Fruit fly (Drosophila melanogaster) whole organism, embryonic: ENCODE data around the gene CG31075.

Experiments
- Atf-2 ChIP-seq: fragments of 200-800 bp; sonication (Bioruptor generic); optimal IDR thresholded peaks from 2 replicates; lab custom pipeline; 2016; ENCODE audit warnings: missing biosample characterization, missing genetic modification characterization
- Atf6 ChIP-seq: fragments of 200-800 bp; sonication (Bioruptor generic); IDR thresholded peaks from 2 replicates; pipeline ENCODE4 v1.3.6; 2022; ENCODE audit warnings: missing biosample characterization, missing genetic modification characterization
- Bgb ChIP-seq: fragments of 200-800 bp; sonication (Bioruptor generic); IDR thresholded peaks from 2 replicates; pipeline ENCODE4 v1.3.6; 2022; ENCODE audit warnings: missing biosample characterization, missing genetic modification characterization; ENCODE audit not compliant: partially characterized antibody
- Blimp-1 ChIP-seq: fragments of 200-800 bp; sonication (Bioruptor generic); optimal IDR thresholded peaks from 3 replicates; lab custom pipeline; 2018; ENCODE audit warnings: missing biosample characterization, missing genetic modification characterization, mild to moderate bottlenecking, moderate library complexity, missing genetic modification reagents
- CG11398 ChIP-seq: fragments of 200-800 bp; sonication (Bioruptor generic); optimal IDR thresholded peaks from 2 replicates; lab custom pipeline; 2016; ENCODE audit warnings: missing biosample characterization, missing genetic modification characterization
- CG11456 ChIP-seq: fragments of 200-800 bp; sonication (Bioruptor generic); IDR thresholded peaks from 3 replicates; pipeline ENCODE4 v1.3.6; 2022; ENCODE audit warnings: missing biosample characterization, missing genetic modification characterization
- CG14667 ChIP-seq: fragments of 200-800 bp; sonication (Bioruptor generic); IDR thresholded peaks from 2 replicates; pipeline ENCODE4 v1.3.6; 2022; ENCODE audit warnings: missing biosample characterization, missing genetic modification characterization
- CG17612 ChIP-seq: fragments of 200-800 bp; sonication (Bioruptor generic); IDR thresholded peaks from 2 replicates; pipeline ENCODE4 v1.3.6; 2022; ENCODE audit warnings: missing biosample characterization, missing genetic modification characterization
- CG2120 ChIP-seq: fragments of 200-800 bp; sonication (Bioruptor generic); optimal IDR thresholded peaks from 3 replicates; lab custom pipeline; 2016; ENCODE audit warnings: missing biosample characterization, missing genetic modification characterization
- CG30020 ChIP-seq: fragments of 200-800 bp; optimal IDR thresholded peaks from 2 replicates; lab custom pipeline; 2019; ENCODE audit warnings: missing biosample characterization, mild to moderate bottlenecking, missing genetic modification characterization, moderate library complexity
- CG3065 ChIP-seq: fragments of 200-800 bp; sonication (Bioruptor generic); optimal IDR thresholded peaks from 2 replicates; lab custom pipeline; 2016; ENCODE audit warnings: missing biosample characterization, missing genetic modification characterization
- CG34376 ChIP-seq: fragments of 200-800 bp; sonication (Bioruptor generic); optimal IDR thresholded peaks from 2 replicates; lab custom pipeline; 2018; ENCODE audit warnings: missing biosample characterization, mild to moderate bottlenecking, missing genetic modification characterization
- CG4617 ChIP-seq: fragments of 200-800 bp; sonication (Bioruptor generic); optimal IDR thresholded peaks from 3 replicates; lab custom pipeline; 2016; ENCODE audit warnings: missing biosample characterization, missing genetic modification characterization, borderline replicate concordance
- CG7357 ChIP-seq: fragments of 200-800 bp; sonication (Bioruptor generic); IDR thresholded peaks from 3 replicates; pipeline ENCODE4 v1.3.6; 2022; ENCODE audit warnings: missing biosample characterization, missing genetic modification characterization
- CG7963 ChIP-seq: fragments of 200-800 bp; sonication (Bioruptor generic); IDR thresholded peaks from 3 replicates; pipeline ENCODE4 v1.3.6; 2022; ENCODE audit warnings: missing biosample characterization, missing genetic modification characterization; ENCODE audit not compliant: partially characterized antibody
- CG8290 ChIP-seq, 3 experiments: fragments of 200-800 bp; sonication (Bioruptor generic); optimal IDR thresholded peaks; 2 replicates each; lab custom pipeline; 2016 to 2019; ENCODE audit warnings: missing biosample characterization in 3 of 3, missing genetic modification characterization in 3 of 3, mild to moderate bottlenecking in 2 of 3, moderate library complexity in 1 of 3
- CG9609 ChIP-seq: fragments of 200-800 bp; sonication (Bioruptor generic); optimal IDR thresholded peaks from 3 replicates; lab custom pipeline; 2016; ENCODE audit warnings: missing biosample characterization, missing genetic modification characterization
- D19B ChIP-seq: fragments of 200-800 bp; sonication (Bioruptor generic); optimal IDR thresholded peaks from 2 replicates; lab custom pipeline; 2017; ENCODE audit warnings: missing biosample characterization, mild to moderate bottlenecking, missing genetic modification characterization
- Deaf1 ChIP-seq: fragments of 200-800 bp; optimal IDR thresholded peaks from 3 replicates; lab custom pipeline; 2019; ENCODE audit warnings: missing biosample characterization, mild to moderate bottlenecking, missing genetic modification characterization, moderate library complexity
- Doc3 ChIP-seq: fragments of 200-800 bp; sonication (Bioruptor generic); IDR thresholded peaks from 3 replicates; pipeline ENCODE4 v1.3.6; 2022; ENCODE audit warnings: missing biosample characterization, missing genetic modification characterization; ENCODE audit not compliant: partially characterized antibody
- Dp ChIP-seq: fragments of 200-800 bp; sonication (Bioruptor generic); optimal IDR thresholded peaks from 2 replicates; lab custom pipeline; 2018; ENCODE audit warnings: missing biosample characterization, mild to moderate bottlenecking, missing genetic modification characterization, moderate library complexity
- HHEX ChIP-seq: fragments of 200-800 bp; sonication (Bioruptor generic); optimal IDR thresholded peaks from 3 replicates; lab custom pipeline; 2017; ENCODE audit warnings: missing biosample characterization, mild to moderate bottlenecking, missing genetic modification characterization, missing genetic modification reagents
- HLH3B ChIP-seq: fragments of 200-800 bp; sonication (Bioruptor generic); IDR thresholded peaks from 2 replicates; pipeline ENCODE4 v1.3.6; 2022; ENCODE audit warnings: missing biosample characterization, missing genetic modification characterization
- Hmx ChIP-seq: fragments of 200-800 bp; sonication (Bioruptor generic); optimal IDR thresholded peaks from 2 replicates; lab custom pipeline; 2016; ENCODE audit warnings: missing biosample characterization, missing genetic modification characterization
- Hr78 ChIP-seq, 2 experiments: fragments of 200-800 bp in 1 of 2; fragments of >200 bp in 1 of 2; sonication (Bioruptor generic) in 1 of 2; optimal IDR thresholded peaks; 2 replicates each; lab custom pipeline; 2017 to 2019; ENCODE audit warnings: missing biosample characterization in 2 of 2, missing genetic modification characterization in 2 of 2, mild to moderate bottlenecking in 1 of 2, moderate library complexity in 1 of 2
- MBD-R2 ChIP-seq: fragments of 200-800 bp; sonication (Bioruptor generic); IDR thresholded peaks from 2 replicates; pipeline ENCODE4 v1.3.6; 2022; ENCODE audit warnings: missing biosample characterization, missing genetic modification characterization
- Max ChIP-seq: fragments of 200-800 bp; sonication (Bioruptor generic); optimal IDR thresholded peaks from 2 replicates; lab custom pipeline; 2016; ENCODE audit warnings: missing biosample characterization, mild to moderate bottlenecking, missing genetic modification characterization
- Nf-YC ChIP-seq: fragments of 200-800 bp; optimal IDR thresholded peaks from 3 replicates; lab custom pipeline; 2019; ENCODE audit warnings: missing biosample characterization, mild to moderate bottlenecking, missing genetic modification characterization, moderate library complexity
- Oaz ChIP-seq: fragments of 200-800 bp; sonication (Bioruptor generic); IDR thresholded peaks from 2 replicates; pipeline ENCODE4 v1.3.6; 2022; ENCODE audit warnings: missing biosample characterization, missing genetic modification characterization
- Oli ChIP-seq: fragments of 200-800 bp; sonication (Bioruptor generic); optimal IDR thresholded peaks from 2 replicates; lab custom pipeline; 2018; ENCODE audit warnings: missing biosample characterization, mild to moderate bottlenecking, missing genetic modification characterization, moderate library complexity
- ash1 ChIP-seq: fragments of 200-800 bp; sonication (Bioruptor generic); optimal IDR thresholded peaks from 2 replicates; lab custom pipeline; 2018; ENCODE audit warnings: missing biosample characterization, mild to moderate bottlenecking, missing genetic modification characterization
- bbx ChIP-seq: fragments of 200-800 bp; sonication (Bioruptor generic); IDR thresholded peaks from 2 replicates; pipeline ENCODE4 v1.3.6; 2022; ENCODE audit warnings: missing biosample characterization, missing genetic modification characterization; ENCODE audit not compliant: partially characterized antibody
- br ChIP-seq: fragments of >200 bp; optimal IDR thresholded peaks from 2 replicates; lab custom pipeline; 2017
- fd102C ChIP-seq: fragments of 200-800 bp; sonication (Bioruptor generic); optimal IDR thresholded peaks from 2 replicates; lab custom pipeline; 2018; ENCODE audit warnings: missing biosample characterization, mild to moderate bottlenecking, missing genetic modification characterization, moderate library complexity
- fd3F ChIP-seq: fragments of 200-800 bp; sonication (Bioruptor generic); optimal IDR thresholded peaks from 2 replicates; lab custom pipeline; 2018; ENCODE audit warnings: missing biosample characterization, mild to moderate bottlenecking, missing genetic modification characterization, moderate library complexity
- hth ChIP-seq: fragments of >200 bp; optimal IDR thresholded peaks from 2 replicates; lab custom pipeline; 2017; ENCODE audit warnings: inconsistent platforms
- lola ChIP-seq, 3 experiments: fragments of >200 bp in 2 of 3; fragments of 200-800 bp in 1 of 3; sonication (Bioruptor generic) in 1 of 3; optimal IDR thresholded peaks; 2 replicates each; lab custom pipeline; 2017 to 2019; ENCODE audit warnings: missing biosample characterization in 3 of 3, missing genetic modification characterization in 3 of 3, mild to moderate bottlenecking in 1 of 3, moderate library complexity in 1 of 3
- mld ChIP-seq: fragments of 200-800 bp; sonication (Bioruptor generic); IDR thresholded peaks from 3 replicates; pipeline ENCODE4 v1.3.6; 2022; ENCODE audit warnings: missing biosample characterization, missing genetic modification characterization; ENCODE audit not compliant: partially characterized antibody
- prd ChIP-seq, 3 experiments: fragments of >200 bp in 2 of 3; fragments of 200-800 bp in 1 of 3; sonication (Bioruptor generic) in 1 of 3; optimal IDR thresholded peaks in 2 of 3; IDR thresholded peaks in 1 of 3; 2 replicates in 2 of 3; 3 replicates in 1 of 3; pipeline versions ENCODE4 v1.3.6 to Lab custom; 2017 to 2022; ENCODE audit warnings: missing biosample characterization in 1 of 3, missing genetic modification characterization in 1 of 3
- pum ChIP-seq: fragments of 200-800 bp; sonication (Bioruptor generic); optimal IDR thresholded peaks from 2 replicates; lab custom pipeline; 2016; ENCODE audit warnings: missing biosample characterization, missing genetic modification characterization
- sens ChIP-seq: fragments of 200-800 bp; sonication (Bioruptor generic); peaks from one replicate; lab custom pipeline; 2016; ENCODE audit warnings: missing biosample characterization, missing genetic modification characterization
- sqz ChIP-seq: fragments of 200-800 bp; sonication (Bioruptor generic); optimal IDR thresholded peaks from 3 replicates; lab custom pipeline; 2018; ENCODE audit warnings: missing biosample characterization, mild to moderate bottlenecking, missing genetic modification characterization
- tll ChIP-seq, 2 experiments: fragments of 200-800 bp in 1 of 2; fragments of >200 bp in 1 of 2; sonication (Bioruptor generic) in 1 of 2; optimal IDR thresholded peaks; 2 replicates each; lab custom pipeline; 2017 to 2019; ENCODE audit warnings: missing biosample characterization in 2 of 2, missing genetic modification characterization in 2 of 2, mild to moderate bottlenecking in 1 of 2, moderate library complexity in 1 of 2
- tna ChIP-seq: fragments of 200-800 bp; sonication (Bioruptor generic); IDR thresholded peaks from 2 replicates; pipeline ENCODE4 v1.3.6; 2022; ENCODE audit warnings: missing biosample characterization, missing genetic modification characterization; ENCODE audit not compliant: partially characterized antibody
- ttk ChIP-seq: fragments of 200-800 bp; sonication (Bioruptor generic); IDR thresholded peaks from 2 replicates; pipeline ENCODE4 v2.1.2; 2022; ENCODE audit warnings: missing biosample characterization, missing genetic modification characterization
- zf30C ChIP-seq: fragments of 200-800 bp; sonication (Bioruptor generic); optimal IDR thresholded peaks from 3 replicates; lab custom pipeline; 2018; ENCODE audit warnings: missing biosample characterization, mild to moderate bottlenecking, missing genetic modification characterization

The CG31075 gene

DNA sequence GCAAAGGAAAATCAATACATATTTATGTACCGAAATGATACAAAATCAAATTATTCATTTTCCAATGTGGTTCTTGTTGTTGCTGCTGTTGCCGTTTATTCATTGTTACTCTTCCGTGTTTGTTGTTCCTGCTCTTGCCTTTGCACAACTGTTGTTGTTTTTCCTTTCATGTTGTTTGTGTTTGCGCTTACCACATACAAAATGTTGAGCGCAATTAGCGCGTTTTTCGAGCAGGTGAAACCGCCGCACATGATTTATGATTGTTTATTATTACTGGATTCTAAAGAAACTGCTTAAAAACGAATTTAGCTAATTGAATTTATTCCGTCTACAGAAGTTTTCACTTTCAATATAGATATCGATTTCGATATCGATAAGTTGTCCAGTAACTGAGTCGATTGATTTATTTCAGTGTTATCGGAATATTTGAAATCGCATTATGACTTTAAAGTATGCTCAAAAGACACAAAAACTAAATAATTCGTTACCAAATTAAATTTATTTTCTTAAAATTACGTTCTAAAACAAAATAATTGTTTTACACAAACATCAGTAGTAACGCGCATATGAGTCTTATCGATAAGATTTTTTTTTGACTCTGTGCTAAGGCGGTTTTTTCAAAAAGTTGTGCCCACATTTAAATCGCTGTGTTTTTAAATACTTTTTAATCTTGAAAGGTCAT is 23.7 kb downstream of the CG31075 start, which contains the start of gene Tsp97E (continued):
- TF ChIP-seq CG8290 (GFP tag; optimal IDR thresholded peaks at IDR 0.05; lab: Kevin White, UChicago) (no peak), CG8290 (tag; optimal IDR thresholded peaks at IDR 0.05; lab: Kevin White, UChicago) (peak in 1 of 2 experiments; percentile 5), fd102C (GFP tag; lab: Kevin White, UChicago) (no peak), CG7357 (GFP tag; lab: Robert Waterston, UW) (no peak), Bgb (GFP tag; lab: Robert Waterston, UW) (peak; percentile 78), Blimp-1 (GFP tag; lab: Kevin White, UChicago) (peak; percentile 100), Hr78 (GFP tag; optimal IDR thresholded peaks at IDR 0.05; lab: Kevin White, UChicago) (no peak), tll (GFP tag; optimal IDR thresholded peaks at IDR 0.05; lab: Kevin White, UChicago) (peak in 1 of 2 experiments; percentile 6), lola (GFP tag; optimal IDR thresholded peaks at IDR 0.05; lab: Kevin White, UChicago) (peak in 1 of 3 experiments; percentile 2), Dp (GFP tag; lab: Kevin White, UChicago) (peak; percentile 95), HHEX (GFP tag; lab: Kevin White, UChicago) (no peak), mld (peak; percentile 67; the same call in 2 of the 3 replicates), CG7963 (GFP tag; lab: Robert Waterston, UW) (peak; percentile 80; the same call in 2 of the 3 replicates), bbx (GFP tag; lab: Robert Waterston, UW) (peak; percentile 75; the same call in 1 of the 2 replicates), Nf-YC (tag; lab: Kevin White, UChicago) (peak; percentile 38), Max (GFP tag; lab: Kevin White, UChicago) (peak; percentile 12), zf30C (no peak), tna (GFP tag; lab: Robert Waterston, UW) (peak; percentile 75), CG34376 (GFP tag; lab: Kevin White, UChicago) (peak; percentile 28), CG3065 (no peak), CG4617 (GFP tag; lab: Kevin White, UChicago) (peak; percentile 62), CG30020 (tag; lab: Kevin White, UChicago) (peak; percentile 22), sens (GFP tag; lab: Kevin White, UChicago) (peak; percentile 67)
- TF ChIP-seq, all 482 proteins: peak for 95

- TF ChIP-seq Doc3 (GFP tag; lab: Robert Waterston, UW) (no peak), Hmx (GFP tag; lab: Kevin White, UChicago) (no peak), HLH3B (GFP tag; lab: Robert Waterston, UW) (peak; percentile 63), Bgb (GFP tag; lab: Robert Waterston, UW) (no peak), Atf6 (peak; percentile 53), Blimp-1 (GFP tag; lab: Kevin White, UChicago) (peak; percentile 75), D19B (GFP tag; lab: Kevin White, UChicago) (peak; percentile 39), CG9609 (GFP tag; lab: Kevin White, UChicago) (peak; percentile 11), CG4617 (GFP tag; lab: Kevin White, UChicago) (no peak), MBD-R2 (GFP tag; lab: Robert Waterston, UW) (peak; percentile 42; the same call in 1 of the 2 replicates), hth (lab: Kevin White, UChicago) (no peak), CG17612 (GFP tag; lab: Robert Waterston, UW) (no peak), Deaf1 (tag; lab: Kevin White, UChicago) (peak; percentile 48), fd3F (GFP tag; lab: Kevin White, UChicago) (peak; percentile 22), sqz (peak; percentile 42), Oli (tag; lab: Kevin White, UChicago) (peak; percentile 45), prd (optimal IDR thresholded peaks at IDR 0.05; lab: Kevin White, UChicago) (no peak), prd (GFP tag; IDR thresholded peaks at IDR 0.05; lab: Robert Waterston, UW) (peak; percentile 74), CG11398 (GFP tag; lab: Kevin White, UChicago) (no peak), CG14667 (GFP tag; lab: Robert Waterston, UW) (peak; percentile 40), Atf-2 (GFP tag; lab: Kevin White, UChicago) (peak; percentile 3), ash1 (GFP tag; lab: Kevin White, UChicago) (no peak), ttk (GFP tag; lab: Robert Waterston, UW) (peak; percentile 14; the same call in 1 of the 2 replicates), CG2120 (GFP tag; lab: Kevin White, UChicago) (peak; percentile 67), CG11456 (GFP tag; lab: Robert Waterston, UW) (peak; percentile 70; the same call in 2 of the 3 replicates), pum (GFP tag; lab: Kevin White, UChicago) (peak; percentile 40), Oaz (GFP tag; lab: Robert Waterston, UW) (no peak), br (lab: Kevin White, UChicago) (no peak)
These were observed 24.6 kb downstream of the CG31075 start for dm6 chr3R:26963747-26964174.
